Fruit fly (Drosophila melanogaster) whole organism, embryonic: ENCODE results near the gene CG34290.

Experiments
- Blimp-1 ChIP-seq: fragments of 200-800 bp; sonication (Bioruptor generic); optimal IDR thresholded peaks from 3 replicates; lab custom pipeline; 2018; ENCODE audit warnings: missing biosample characterization, missing genetic modification characterization, mild to moderate bottlenecking, moderate library complexity, missing genetic modification reagents
- CG11247 ChIP-seq: fragments of 200-800 bp; sonication (Bioruptor generic); IDR thresholded peaks from 2 replicates; pipeline ENCODE4 v1.3.6; 2022; ENCODE audit warnings: missing biosample characterization, missing genetic modification characterization
- CG11695 ChIP-seq: fragments of 200-800 bp; sonication (Bioruptor generic); IDR thresholded peaks from 3 replicates; pipeline ENCODE4 v1.3.6; 2022; ENCODE audit warnings: missing biosample characterization, missing genetic modification characterization
- CG14965 ChIP-seq: fragments of 200-800 bp; sonication (Bioruptor generic); optimal IDR thresholded peaks from 2 replicates; lab custom pipeline; 2016; ENCODE audit warnings: missing biosample characterization, missing genetic modification characterization, borderline replicate concordance
- CG17361 ChIP-seq: fragments of 200-800 bp; sonication (Bioruptor generic); IDR thresholded peaks from 3 replicates; pipeline ENCODE4 v1.3.6; 2022; ENCODE audit warnings: missing biosample characterization, missing genetic modification characterization
- CG30403 ChIP-seq: fragments of 200-800 bp; sonication (Bioruptor generic); optimal IDR thresholded peaks from 3 replicates; lab custom pipeline; 2016; ENCODE audit warnings: missing biosample characterization, missing genetic modification characterization
- CG3163 ChIP-seq: fragments of 200-800 bp; sonication (Bioruptor generic); optimal IDR thresholded peaks from 3 replicates; lab custom pipeline; 2016; ENCODE audit warnings: missing biosample characterization, missing genetic modification characterization
- CG3726 ChIP-seq: fragments of 200-800 bp; sonication (Bioruptor generic); IDR thresholded peaks from 3 replicates; pipeline ENCODE4, ENCODE4 v1.3.6; 2022; ENCODE audit warnings: missing biosample characterization, missing genetic modification characterization
- CG42726 ChIP-seq: fragments of 200-800 bp; sonication (Bioruptor generic); IDR thresholded peaks from 2 replicates; pipeline ENCODE4 v1.3.6; 2022; ENCODE audit warnings: missing biosample characterization, missing genetic modification characterization; ENCODE audit not compliant: partially characterized antibody
- CG4360 ChIP-seq: fragments of 200-800 bp; sonication (Bioruptor generic); IDR thresholded peaks from 2 replicates; pipeline ENCODE4 v1.3.6; 2022; ENCODE audit warnings: missing biosample characterization, missing genetic modification characterization
- CG4730 ChIP-seq: fragments of 200-800 bp; sonication (Bioruptor generic); IDR thresholded peaks from 2 replicates; pipeline ENCODE4 v1.3.6; 2022; ENCODE audit warnings: missing biosample characterization, missing genetic modification characterization
- CG6689 ChIP-seq: fragments of 200-800 bp; sonication (Bioruptor generic); IDR thresholded peaks from 2 replicates; pipeline ENCODE4 v1.3.6; 2022; ENCODE audit warnings: missing biosample characterization, missing genetic modification characterization
- CG7556 ChIP-seq: fragments of 200-800 bp; sonication (Bioruptor generic); optimal IDR thresholded peaks from 2 replicates; lab custom pipeline; 2017; ENCODE audit warnings: missing biosample characterization, mild to moderate bottlenecking, missing genetic modification characterization
- CG8290 ChIP-seq, 3 experiments: fragments of 200-800 bp; sonication (Bioruptor generic); optimal IDR thresholded peaks; 2 replicates each; lab custom pipeline; 2016 to 2019; ENCODE audit warnings: missing biosample characterization in 3 of 3, missing genetic modification characterization in 3 of 3, mild to moderate bottlenecking in 2 of 3, moderate library complexity in 1 of 3
- CG8765 ChIP-seq: fragments of 200-800 bp; sonication (Bioruptor generic); IDR thresholded peaks from 2 replicates; pipeline ENCODE4 v1.3.6; 2022; ENCODE audit warnings: missing biosample characterization, missing genetic modification characterization
- CG9609 ChIP-seq: fragments of 200-800 bp; sonication (Bioruptor generic); optimal IDR thresholded peaks from 3 replicates; lab custom pipeline; 2016; ENCODE audit warnings: missing biosample characterization, missing genetic modification characterization
- CG9727 ChIP-seq: fragments of 200-800 bp; sonication (Bioruptor generic); optimal IDR thresholded peaks from 3 replicates; lab custom pipeline; 2017; ENCODE audit warnings: missing biosample characterization, mild to moderate bottlenecking, missing genetic modification characterization
- Doc3 ChIP-seq: fragments of 200-800 bp; sonication (Bioruptor generic); IDR thresholded peaks from 3 replicates; pipeline ENCODE4 v1.3.6; 2022; ENCODE audit warnings: missing biosample characterization, missing genetic modification characterization; ENCODE audit not compliant: partially characterized antibody
- Ets65A ChIP-seq: fragments of 200-800 bp; sonication (Bioruptor generic); peaks from one replicate; lab custom pipeline; 2016; ENCODE audit warnings: missing biosample characterization, missing genetic modification characterization
- Gsc ChIP-seq: fragments of 200-800 bp; sonication (Bioruptor generic); IDR thresholded peaks from 2 replicates; pipeline ENCODE4 v1.3.6; 2022; ENCODE audit warnings: missing biosample characterization, missing genetic modification characterization
- Hr78 ChIP-seq, 2 experiments: fragments of 200-800 bp in 1 of 2; fragments of >200 bp in 1 of 2; sonication (Bioruptor generic) in 1 of 2; optimal IDR thresholded peaks; 2 replicates each; lab custom pipeline; 2017 to 2019; ENCODE audit warnings: missing biosample characterization in 2 of 2, missing genetic modification characterization in 2 of 2, mild to moderate bottlenecking in 1 of 2, moderate library complexity in 1 of 2
- Lhr ChIP-seq: fragments of 200-800 bp; sonication (Bioruptor generic); optimal IDR thresholded peaks from 3 replicates; lab custom pipeline; 2017; ENCODE audit warnings: mild to moderate bottlenecking, missing biosample characterization, missing genetic modification reagents, missing genetic modification characterization
- MESR4 ChIP-seq: fragments of 200-800 bp; sonication (Bioruptor generic); optimal IDR thresholded peaks from 2 replicates; lab custom pipeline; 2018; ENCODE audit warnings: missing biosample characterization, mild to moderate bottlenecking, missing genetic modification characterization, moderate library complexity
- Mes4 ChIP-seq: fragments of 200-800 bp; sonication (Bioruptor generic); optimal IDR thresholded peaks from 2 replicates; lab custom pipeline; 2016; ENCODE audit warnings: missing biosample characterization, missing genetic modification characterization
- Myb ChIP-seq: fragments of 200-800 bp; sonication (Bioruptor generic); optimal IDR thresholded peaks from 2 replicates; lab custom pipeline; 2016; ENCODE audit warnings: missing biosample characterization, missing genetic modification characterization
- Trl ChIP-seq, 3 experiments: fragments of >200 bp in 2 of 3; fragments of 200-800 bp in 1 of 3; sonication (Bioruptor generic) in 1 of 3; optimal IDR thresholded peaks; 2 replicates in 1 of 3; 3 replicates in 2 of 3; lab custom pipeline; 2016 to 2017; ENCODE audit warnings: missing biosample characterization in 1 of 3, missing genetic modification characterization in 1 of 3
- aop ChIP-seq: fragments of 200-800 bp; sonication (Bioruptor generic); IDR thresholded peaks from 2 replicates; pipeline ENCODE4 v1.3.6; 2022; ENCODE audit warnings: missing biosample characterization, missing genetic modification characterization
- cg ChIP-seq: fragments of 200-800 bp; sonication (Bioruptor generic); optimal IDR thresholded peaks from 3 replicates; lab custom pipeline; 2019; ENCODE audit warnings: missing biosample characterization, mild to moderate bottlenecking, missing genetic modification characterization, moderate library complexity
- chinmo ChIP-seq: fragments of 200-800 bp; sonication (Bioruptor generic); IDR thresholded peaks from 4 replicates; pipeline ENCODE4 v1.3.6; 2022; ENCODE audit warnings: missing biosample characterization, missing genetic modification characterization; ENCODE audit not compliant: partially characterized antibody
- crol ChIP-seq: fragments of 200-800 bp; sonication (Bioruptor generic); IDR thresholded peaks from 2 replicates; pipeline ENCODE4 v1.3.6; 2022; ENCODE audit warnings: missing biosample characterization, missing genetic modification characterization
- crp ChIP-seq, 2 experiments: fragments of 200-800 bp; sonication (Bioruptor generic); optimal IDR thresholded peaks; 2 replicates in 1 of 2; 3 replicates in 1 of 2; lab custom pipeline; 2017; ENCODE audit warnings: missing biosample characterization in 2 of 2, missing genetic modification characterization in 2 of 2, mild to moderate bottlenecking in 1 of 2, moderate library complexity in 1 of 2
- ftz-f1 ChIP-seq: fragments of 200-800 bp; sonication (Bioruptor generic); optimal IDR thresholded peaks from 2 replicates; lab custom pipeline; 2016; ENCODE audit warnings: missing biosample characterization, missing genetic modification characterization
- hkb ChIP-seq, 2 experiments: fragments of 200-800 bp in 1 of 2; fragments of >200 bp in 1 of 2; sonication (Bioruptor generic) in 1 of 2; IDR thresholded peaks in 1 of 2; optimal IDR thresholded peaks in 1 of 2; 2 replicates each; pipeline versions ENCODE4 v1.3.6 to Lab custom; 2017 to 2022; ENCODE audit warnings: missing biosample characterization in 1 of 2, missing genetic modification characterization in 1 of 2
- lola ChIP-seq, 3 experiments: fragments of >200 bp in 2 of 3; fragments of 200-800 bp in 1 of 3; sonication (Bioruptor generic) in 1 of 3; optimal IDR thresholded peaks; 2 replicates each; lab custom pipeline; 2017 to 2019; ENCODE audit warnings: missing biosample characterization in 3 of 3, missing genetic modification characterization in 3 of 3, mild to moderate bottlenecking in 1 of 3, moderate library complexity in 1 of 3
- sisA ChIP-seq: fragments of 200-800 bp; sonication (Bioruptor generic); IDR thresholded peaks from 2 replicates; pipeline ENCODE4 v1.3.6; 2022; ENCODE audit warnings: missing biosample characterization, missing genetic modification characterization
- so ChIP-seq: fragments of 200-800 bp; sonication (Bioruptor generic); IDR thresholded peaks from 3 replicates; pipeline ENCODE4 v1.3.6; 2022; ENCODE audit warnings: missing biosample characterization, missing genetic modification characterization
- vnd ChIP-seq: fragments of 200-800 bp; sonication (Bioruptor generic); IDR thresholded peaks from 3 replicates; pipeline ENCODE4 v1.3.6; 2022; ENCODE audit warnings: missing biosample characterization, missing genetic modification characterization; ENCODE audit not compliant: partially characterized antibody

Gene CG34290

DNA sequence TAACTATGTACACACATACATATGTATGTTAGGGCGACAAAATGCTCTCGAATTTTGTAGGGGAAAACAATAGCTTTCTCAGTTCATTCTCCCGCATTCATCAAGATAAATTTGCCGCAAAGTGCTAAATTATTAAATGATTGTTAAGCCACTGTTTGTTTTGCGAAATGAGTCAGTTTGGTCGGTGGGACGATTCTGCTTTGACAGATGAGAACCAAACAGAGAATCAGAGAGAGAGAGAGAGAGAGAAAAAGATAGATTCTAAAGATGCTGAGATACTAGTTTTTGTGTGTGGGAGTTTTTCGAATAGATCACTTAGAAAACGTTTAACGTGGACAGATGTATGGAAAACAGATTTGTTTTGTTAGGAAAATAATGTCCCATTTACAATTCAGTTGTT, 29.2 kb downstream of the CG34290 start:
- TF ChIP-seq CG42726 (GFP tag; lab: Robert Waterston, UW) (0 out of 2 replicates have a peak, but pooled peaks have one; percentile 21), chinmo (GFP tag; lab: Robert Waterston, UW) (0 out of 4 replicates have a peak, but pooled peaks have one; percentile 41), Gsc (GFP tag; lab: Robert Waterston, UW) (no peak), cg (GFP tag; lab: Kevin White, UChicago) (peak; percentile 31), sisA (GFP tag; lab: Robert Waterston, UW) (no peak), CG8765 (GFP tag; lab: Robert Waterston, UW) (no peak), CG11247 (no peak), Trl (optimal IDR thresholded peaks at IDR 0.05; lab: Kevin White, UChicago) (peak; percentile 27 to 66), Trl (GFP tag; optimal IDR thresholded peaks at IDR 0.05; lab: Kevin White, UChicago) (no peak)
- TF ChIP-seq, all 482 proteins: peak for 4

DNA sequence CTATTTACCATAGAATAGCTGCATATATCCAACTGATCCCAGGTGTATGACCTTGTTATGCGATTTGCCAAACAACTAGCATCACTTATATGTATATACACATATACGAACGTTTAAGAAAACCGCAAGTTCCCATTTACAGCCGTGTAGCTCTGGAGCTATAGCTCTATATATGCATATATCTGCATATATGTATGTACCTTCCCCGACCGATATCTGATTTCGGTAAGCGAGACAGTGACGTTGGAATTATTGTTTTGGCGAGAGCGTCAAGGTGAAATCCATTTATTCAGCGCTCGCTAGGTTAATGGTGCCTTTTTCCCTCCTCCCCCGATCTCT, 29.6 kb downstream of the CG34290 start:
- no peak for TF ChIP-seq Myb (GFP tag; lab: Kevin White, UChicago)
- TF ChIP-seq lola (GFP tag; optimal IDR thresholded peaks at IDR 0.05; lab: Kevin White, UChicago) = peak in 1 of 3 experiments; percentile 16
- TF ChIP-seq ftz-f1 (GFP tag; lab: Kevin White, UChicago) = peak; percentile 85
- TF ChIP-seq CG9609 = peak; percentile 88
- peak; percentile 47; the same call in 1 of the 2 replicates for TF ChIP-seq crol (GFP tag; lab: Robert Waterston, UW)
- TF ChIP-seq CG7556 (GFP tag; lab: Kevin White, UChicago) = peak; percentile 59
- TF ChIP-seq Lhr (GFP tag; lab: Kevin White, UChicago) = peak; percentile 64
- no peak for TF ChIP-seq Doc3 (GFP tag; lab: Robert Waterston, UW)
- TF ChIP-seq Hr78 (GFP tag; optimal IDR thresholded peaks at IDR 0.05; lab: Kevin White, UChicago) = peak in 1 of 2 experiments; percentile 6
- TF ChIP-seq crp (GFP tag; optimal IDR thresholded peaks at IDR 0.05; lab: Kevin White, UChicago) = peak in 1 of 2 experiments; percentile 42
- TF ChIP-seq CG3726 (GFP tag; lab: Robert Waterston, UW) = peak; percentile 1; the same call in 1 of the 3 replicates
- peak; percentile 54 for TF ChIP-seq CG9727 (GFP tag; lab: Kevin White, UChicago)
- 0 out of 3 replicates have a peak, but pooled peaks have one; percentile 0 for TF ChIP-seq CG11695 (GFP tag; lab: Robert Waterston, UW)
- peak; percentile 56; the same call in 1 of the 3 replicates for TF ChIP-seq CG17361 (GFP tag; lab: Robert Waterston, UW)
- 0 out of 2 replicates have a peak, but pooled peaks have one; percentile 1 for TF ChIP-seq aop
- peak; percentile 1; the same call in 1 of the 3 replicates for TF ChIP-seq so
- peak; percentile 66 for TF ChIP-seq CG3163 (GFP tag; lab: Kevin White, UChicago)
- TF ChIP-seq CG4360 = 0 out of 2 replicates have a peak, but pooled peaks have one; percentile 39
- no peak for TF ChIP-seq CG6689 (GFP tag; lab: Robert Waterston, UW)
- TF ChIP-seq Blimp-1 (GFP tag; lab: Kevin White, UChicago) = no peak
- TF ChIP-seq Ets65A (GFP tag; lab: Kevin White, UChicago) = peak; percentile 96
- TF ChIP-seq CG14965 (GFP tag; lab: Kevin White, UChicago) = peak; percentile 30
- no peak for TF ChIP-seq CG4730 (GFP tag; lab: Robert Waterston, UW)
- no peak for TF ChIP-seq vnd (GFP tag; lab: Robert Waterston, UW)
- peak; percentile 67 for TF ChIP-seq CG8290 (GFP tag; optimal IDR thresholded peaks at IDR 0.05; lab: Kevin White, UChicago)
- TF ChIP-seq CG8290 (tag; optimal IDR thresholded peaks at IDR 0.05; lab: Kevin White, UChicago) = no peak
- TF ChIP-seq CG30403 = peak; percentile 7
- TF ChIP-seq hkb (optimal IDR thresholded peaks at IDR 0.05; lab: Kevin White, UChicago) = no peak
- 0 out of 2 replicates have a peak, but pooled peaks have one; percentile 4 for TF ChIP-seq hkb (GFP tag; IDR thresholded peaks at IDR 0.05; lab: Robert Waterston, UW)
- no peak for TF ChIP-seq Mes4 (GFP tag; lab: Kevin White, UChicago)
- TF ChIP-seq MESR4 (GFP tag; lab: Kevin White, UChicago) = peak; percentile 32
- TF ChIP-seq, all 482 proteins: peak for 22
